Worm (Caenorhabditis elegans): ENCODE measurements around the gene Y104H12D.2.

Y104H12D.2 gene

ce11 chrIV:1177683-1178082, at the start of gene Y104H12D.2:
Gene Y104H12D.2, plus strand, starts transcription at chrIV:1178022.
- TF ChIP-seq lin-15B (tag; optimal IDR thresholded peaks at IDR 0.05), result peak; percentile 23
- no peak for TF ChIP-seq unc-62 (GFP tag; optimal IDR thresholded peaks at IDR 0.05)
- no peak for TF ChIP-seq egl-5 (tag; optimal IDR thresholded peaks at IDR 0.05)
- TF ChIP-seq hmg-11 (tag; optimal IDR thresholded peaks at IDR 0.05), result peak; percentile 8
- TF ChIP-seq pha-4 (tag; optimal IDR thresholded peaks at IDR 0.05), result peak; percentile 54
- peak; percentile 29 for TF ChIP-seq nfya-1 (tag; optimal IDR thresholded peaks at IDR 0.05; ENCODE audit: insufficient read depth)

ce11 chrIV:1136658-1137057, 41.2 kb upstream of the Y104H12D.2 start, which contains the start of gene C44B12.6:
Gene C44B12.6, minus strand, starts transcription at chrIV:1136758.
- TF ChIP-seq hmg-11 (tag; optimal IDR thresholded peaks at IDR 0.05), result no peak
- TF ChIP-seq daf-12 (tag; optimal IDR thresholded peaks at IDR 0.05), result no peak
- TF ChIP-seq ama-1 (optimal IDR thresholded peaks at IDR 0.05), result no peak
- TF ChIP-seq nhr-12 (tag; optimal IDR thresholded peaks at IDR 0.05), result no peak
- TF ChIP-seq unc-39 (tag; optimal IDR thresholded peaks at IDR 0.05), result no peak
- no peak for TF ChIP-seq mml-1 (tag; optimal IDR thresholded peaks at IDR 0.05)
- no peak for TF ChIP-seq ceh-82 (tag; optimal IDR thresholded peaks at IDR 0.05)
- TF ChIP-seq ztf-4 (tag; optimal IDR thresholded peaks at IDR 0.05), result no peak
- TF ChIP-seq nfya-1 (tag; optimal IDR thresholded peaks at IDR 0.05; ENCODE audit: insufficient read depth), result no peak
- no peak for TF ChIP-seq nhr-43 (tag; optimal IDR thresholded peaks at IDR 0.05; ENCODE audit: poor library complexity, severe bottlenecking)
- TF ChIP-seq pqm-1 (tag; optimal IDR thresholded peaks at IDR 0.05), result no peak
- TF ChIP-seq nhr-237 (tag; optimal IDR thresholded peaks at IDR 0.05), result no peak
- no peak for TF ChIP-seq sea-2 (GFP tag; optimal IDR thresholded peaks at IDR 0.05)
- TF ChIP-seq mdl-1 (tag; optimal IDR thresholded peaks at IDR 0.05), result no peak
- no peak for TF ChIP-seq snpc-4 (tag; optimal IDR thresholded peaks at IDR 0.05)
- no peak for TF ChIP-seq pha-4 (tag; optimal IDR thresholded peaks at IDR 0.05)
- no peak for TF ChIP-seq nhr-76 (tag; optimal IDR thresholded peaks at IDR 0.05)

ce11 chrIV:1147594-1147993, 30.2 kb upstream of the Y104H12D.2 start:
- TF ChIP-seq snpc-4 (tag; optimal IDR thresholded peaks at IDR 0.05) (no peak), fkh-10 (GFP tag; optimal IDR thresholded peaks at IDR 0.05) (no peak), pha-4 (tag; optimal IDR thresholded peaks at IDR 0.05) (peak; percentile 60), aly-2 (tag; optimal IDR thresholded peaks at IDR 0.05) (no peak), pqm-1 (tag; optimal IDR thresholded peaks at IDR 0.05) (peak; percentile 92), egl-27 (tag; optimal IDR thresholded peaks at IDR 0.05) (no peak), eor-1 (tag; optimal IDR thresholded peaks at IDR 0.05) (no peak), nhr-77 (tag; optimal IDR thresholded peaks at IDR 0.05) (no peak), nhr-23 (tag; optimal IDR thresholded peaks at IDR 0.05) (no peak), unc-62 (GFP tag; optimal IDR thresholded peaks at IDR 0.05) (no peak), egl-5 (tag; optimal IDR thresholded peaks at IDR 0.05) (no peak), ama-1 (optimal IDR thresholded peaks at IDR 0.05) (no peak), nhr-11 (tag; optimal IDR thresholded peaks at IDR 0.05) (no peak), ceh-16 (tag; optimal IDR thresholded peaks at IDR 0.05) (no peak), fos-1 (tag; optimal IDR thresholded peaks at IDR 0.05) (no peak), elt-2 (tag; optimal IDR thresholded peaks at IDR 0.05) (peak; percentile 90)

ce11 chrIV:1148425-1149151, 29.2 kb upstream of the Y104H12D.2 start:
- TF ChIP-seq elt-2 (tag; optimal IDR thresholded peaks at IDR 0.05) (peak; percentile 75), fkh-10 (GFP tag; optimal IDR thresholded peaks at IDR 0.05) (no peak), pha-4 (tag; optimal IDR thresholded peaks at IDR 0.05) (peak; percentile 21), pqm-1 (tag; optimal IDR thresholded peaks at IDR 0.05) (peak; percentile 53)

- TF ChIP-seq nhr-77 (tag; optimal IDR thresholded peaks at IDR 0.05) (no peak), daf-12 (tag; optimal IDR thresholded peaks at IDR 0.05) (no peak), nhr-237 (tag; optimal IDR thresholded peaks at IDR 0.05) (no peak), ztf-4 (tag; optimal IDR thresholded peaks at IDR 0.05) (no peak), nhr-25 (tag; optimal IDR thresholded peaks at IDR 0.05) (peak; percentile 29), aly-2 (tag; optimal IDR thresholded peaks at IDR 0.05) (no peak)
Measured at ce11 chrIV:1155206-1155605, 22.6 kb upstream of the Y104H12D.2 start.

ce11 chrIV:1157928-1158327, 19.9 kb upstream of the Y104H12D.2 start, which contains the start of gene C50A2.3:
Gene C50A2.3, minus strand, starts transcription at chrIV:1158028.
- no peak for TF ChIP-seq egl-27 (tag; optimal IDR thresholded peaks at IDR 0.05)
- no peak for TF ChIP-seq eor-1 (tag; optimal IDR thresholded peaks at IDR 0.05)
- no peak for TF ChIP-seq ceh-16 (tag; optimal IDR thresholded peaks at IDR 0.05)
- TF ChIP-seq pha-4 (tag; optimal IDR thresholded peaks at IDR 0.05), result no peak
- no peak for TF ChIP-seq nhr-67 (tag; optimal IDR thresholded peaks at IDR 0.05)
- TF ChIP-seq ceh-82 (tag; optimal IDR thresholded peaks at IDR 0.05), result no peak
- no peak for TF ChIP-seq elt-1 (tag; optimal IDR thresholded peaks at IDR 0.05)
- TF ChIP-seq snpc-4 (tag; optimal IDR thresholded peaks at IDR 0.05), result no peak
- no peak for TF ChIP-seq hmg-11 (tag; optimal IDR thresholded peaks at IDR 0.05)
- no peak for TF ChIP-seq lin-15B (tag; optimal IDR thresholded peaks at IDR 0.05)
- no peak for TF ChIP-seq elt-3 (tag; optimal IDR thresholded peaks at IDR 0.05)
- TF ChIP-seq nhr-77 (tag; optimal IDR thresholded peaks at IDR 0.05), result no peak
- no peak for TF ChIP-seq ceh-9 (tag; optimal IDR thresholded peaks at IDR 0.05)
- TF ChIP-seq skn-1 (tag; optimal IDR thresholded peaks at IDR 0.05), result no peak

Data from whole organism, L3 larva.